Worm (Caenorhabditis elegans) whole organism, L3 larva: ENCODE results near the gene ZK809.5.

ENCODE experiments used
- ZK546.5 ChIP-seq: sonication (generic microtip); optimal IDR thresholded peaks from 2 replicates; lab custom pipeline; 2017; ENCODE audit warnings: missing biosample characterization, missing genetic modification characterization
- ama-1 ChIP-seq: fragments of 150-350 bp; optimal IDR thresholded peaks from 2 replicates; lab custom pipeline; 2018
- ceh-9 ChIP-seq: sonication (generic microtip); optimal IDR thresholded peaks from 2 replicates; lab custom pipeline; 2018; ENCODE audit warnings: missing biosample characterization, missing genetic modification characterization
- daf-12 ChIP-seq: fragments of 150-350 bp; optimal IDR thresholded peaks from 2 replicates; lab custom pipeline; 2014; ENCODE audit warnings: missing biosample characterization, missing genetic modification reagents, missing genetic modification characterization
- egl-27 ChIP-seq: sonication (generic microtip); optimal IDR thresholded peaks from 4 replicates; lab custom pipeline; 2017; ENCODE audit warnings: missing biosample characterization, missing genetic modification reagents, missing genetic modification characterization
- elt-3 ChIP-seq, 3 experiments: fragments of 150-350 bp in 1 of 3; sonication (generic microtip) in 2 of 3; optimal IDR thresholded peaks; 2 replicates in 2 of 3; 4 replicates in 1 of 3; lab custom pipeline; 2014 to 2017; ENCODE audit warnings: missing biosample characterization in 3 of 3, missing genetic modification characterization in 3 of 3
- eor-1 ChIP-seq, 2 experiments: fragments of 150-350 bp; optimal IDR thresholded peaks; 2 replicates each; lab custom pipeline; 2014 to 2018; ENCODE audit warnings: missing biosample characterization in 2 of 2, missing genetic modification characterization in 2 of 2
- fkh-10 ChIP-seq: sonication (generic microtip); optimal IDR thresholded peaks from 2 replicates; lab custom pipeline; 2017; ENCODE audit warnings: missing biosample characterization, missing genetic modification reagents, missing genetic modification characterization
- fos-1 ChIP-seq: fragments of 150-350 bp; optimal IDR thresholded peaks from 2 replicates; lab custom pipeline; 2014; ENCODE audit warnings: missing biosample characterization, missing genetic modification characterization
- lin-15B ChIP-seq: fragments of 150-350 bp; optimal IDR thresholded peaks from 2 replicates; lab custom pipeline; 2014; ENCODE audit warnings: missing biosample characterization, missing genetic modification characterization
- lin-39 ChIP-seq: fragments of 150-350 bp; optimal IDR thresholded peaks from 2 replicates; lab custom pipeline; 2018; ENCODE audit warnings: missing biosample characterization, missing genetic modification reagents, missing genetic modification characterization
- lsy-12 ChIP-seq: sonication (generic microtip); optimal IDR thresholded peaks from 2 replicates; lab custom pipeline; 2016; ENCODE audit warnings: mild to moderate bottlenecking, missing genetic modification characterization, missing compliant biosample characterization
- mdl-1 ChIP-seq: fragments of 150-350 bp; optimal IDR thresholded peaks from 2 replicates; lab custom pipeline; 2014; ENCODE audit warnings: missing biosample characterization, missing genetic modification characterization
- mml-1 ChIP-seq: fragments of 150-350 bp; sonication (generic microtip); optimal IDR thresholded peaks from 3 replicates; lab custom pipeline; 2014; ENCODE audit warnings: missing biosample characterization, missing genetic modification characterization
- nhr-11 ChIP-seq: fragments of 150-350 bp; optimal IDR thresholded peaks from 2 replicates; lab custom pipeline; 2014; ENCODE audit warnings: missing biosample characterization, missing genetic modification characterization
- nhr-23 ChIP-seq: fragments of 150-350 bp; optimal IDR thresholded peaks from 2 replicates; lab custom pipeline; 2014; ENCODE audit warnings: missing biosample characterization, missing genetic modification reagents, missing genetic modification characterization
- nhr-25 ChIP-seq: sonication (generic microtip); optimal IDR thresholded peaks from 2 replicates; lab custom pipeline; 2017; ENCODE audit warnings: missing biosample characterization, missing genetic modification characterization
- nhr-28 ChIP-seq: fragments of 150-350 bp; optimal IDR thresholded peaks from 2 replicates; lab custom pipeline; 2014; ENCODE audit warnings: missing biosample characterization, missing genetic modification characterization
- nhr-43 ChIP-seq: sonication (generic microtip); optimal IDR thresholded peaks from 2 replicates; lab custom pipeline; 2016; ENCODE audit warnings: mild to moderate bottlenecking, missing genetic modification characterization, missing compliant biosample characterization; ENCODE audit not compliant: poor library complexity, severe bottlenecking
- nhr-67 ChIP-seq: fragments of 150-350 bp; optimal IDR thresholded peaks from 2 replicates; lab custom pipeline; 2014; ENCODE audit warnings: missing biosample characterization, missing genetic modification characterization
- nhr-76 ChIP-seq: fragments of 150-350 bp; sonication (generic microtip); optimal IDR thresholded peaks from 5 replicates; lab custom pipeline; 2014; ENCODE audit warnings: missing biosample characterization, missing genetic modification characterization
- nhr-77 ChIP-seq: fragments of 150-350 bp; optimal IDR thresholded peaks from 2 replicates; lab custom pipeline; 2014; ENCODE audit warnings: missing biosample characterization, missing genetic modification characterization
- sea-2 ChIP-seq: fragments of 150-350 bp; sonication (generic microtip); optimal IDR thresholded peaks from 4 replicates; lab custom pipeline; 2014; ENCODE audit warnings: missing biosample characterization, missing genetic modification reagents, missing genetic modification characterization
- skn-1 ChIP-seq: fragments of 150-350 bp; optimal IDR thresholded peaks from 2 replicates; lab custom pipeline; 2014; ENCODE audit warnings: missing biosample characterization, missing genetic modification characterization
- zag-1 ChIP-seq: fragments of 150-350 bp; optimal IDR thresholded peaks from 2 replicates; lab custom pipeline; 2014; ENCODE audit warnings: missing biosample characterization, missing genetic modification characterization
- ztf-11 ChIP-seq: fragments of 150-350 bp; optimal IDR thresholded peaks from 2 replicates; lab custom pipeline; 2014; ENCODE audit warnings: missing biosample characterization, missing genetic modification characterization
- ztf-4 ChIP-seq: fragments of 150-350 bp; optimal IDR thresholded peaks from 2 replicates; lab custom pipeline; 2014; ENCODE audit warnings: missing biosample characterization, missing genetic modification characterization

Gene ZK809.5

DNA sequence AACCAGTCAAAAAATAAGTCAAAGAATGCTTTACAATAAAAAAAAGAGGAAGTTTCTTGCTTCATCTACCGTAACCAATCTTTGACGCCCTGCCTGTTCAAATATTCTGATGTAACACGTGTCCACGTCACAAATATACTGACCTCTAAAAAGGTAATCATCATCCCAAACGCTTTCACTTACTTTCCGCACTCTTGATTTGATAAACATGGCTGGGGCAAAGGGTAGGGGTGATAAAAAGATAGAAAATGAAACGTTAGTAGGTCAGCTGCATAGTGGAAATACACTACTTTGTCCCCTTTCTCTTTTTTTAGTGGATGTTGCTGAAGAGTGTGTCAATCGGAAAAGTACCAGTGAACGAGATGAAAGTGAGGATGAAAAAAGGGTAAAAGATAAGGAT is 43.6 kb downstream of the ZK809.5 start:
- no peak for TF ChIP-seq lin-39 (tag; lab: Kevin White, UChicago)
- TF ChIP-seq egl-27 (tag; lab: Kevin White, UChicago), result no peak
- no peak for TF ChIP-seq ztf-4 (tag; lab: Kevin White, UChicago)
- no peak for TF ChIP-seq fos-1 (tag; lab: Kevin White, UChicago)
- no peak for TF ChIP-seq mml-1 (tag; lab: Kevin White, UChicago)
- TF ChIP-seq nhr-28 (tag; lab: Kevin White, UChicago), result no peak
- no peak for TF ChIP-seq fkh-10 (GFP tag; lab: Kevin White, UChicago)
- TF ChIP-seq nhr-23 (tag; lab: Kevin White, UChicago), result peak; percentile 89
- no peak for TF ChIP-seq nhr-76 (tag; lab: Kevin White, UChicago)
- TF ChIP-seq elt-3 (tag; optimal IDR thresholded peaks at IDR 0.05; lab: Kevin White, UChicago), result peak in 1 of 3 experiments; percentile 75
- TF ChIP-seq daf-12 (tag; lab: Kevin White, UChicago), result no peak
- no peak for TF ChIP-seq mdl-1 (tag; lab: Kevin White, UChicago)
- no peak for TF ChIP-seq lsy-12 (tag; lab: Kevin White, UChicago)
- TF ChIP-seq nhr-43 (tag; lab: Kevin White, UChicago), result peak; percentile 50
- TF ChIP-seq nhr-77 (tag; lab: Kevin White, UChicago), result no peak
- TF ChIP-seq ztf-11, result no peak
- TF ChIP-seq zag-1 (tag; lab: Kevin White, UChicago), result no peak
- TF ChIP-seq ama-1 (lab: Kevin White, UChicago), result no peak
- TF ChIP-seq skn-1 (tag; lab: Kevin White, UChicago), result no peak
- no peak for TF ChIP-seq sea-2 (GFP tag; lab: Kevin White, UChicago)
- TF ChIP-seq eor-1 (tag; optimal IDR thresholded peaks at IDR 0.05; lab: Kevin White, UChicago), result no peak
- no peak for TF ChIP-seq nhr-11 (tag; lab: Kevin White, UChicago)
- no peak for TF ChIP-seq lin-15B (tag; lab: Kevin White, UChicago)
- peak; percentile 77 for TF ChIP-seq nhr-25 (tag; lab: Kevin White, UChicago)

DNA sequence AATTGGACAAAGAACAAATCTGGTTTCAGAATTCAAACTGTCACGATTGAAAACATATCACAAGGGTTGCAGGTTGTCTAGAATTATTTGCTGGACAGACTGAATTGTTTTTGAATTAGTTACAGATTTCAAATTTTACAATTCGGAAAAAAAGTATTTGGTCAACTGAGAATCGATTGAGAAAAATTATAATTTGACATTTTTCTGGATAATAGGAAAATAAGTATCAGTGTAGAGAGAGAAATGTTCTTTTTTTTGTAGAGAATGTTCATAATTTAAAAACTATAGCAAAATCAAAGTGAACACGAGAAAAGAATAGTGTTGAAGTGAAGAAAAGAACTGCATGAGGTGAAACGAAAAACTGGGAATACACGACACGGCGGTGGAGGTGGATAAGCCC is 44.2 kb downstream of the ZK809.5 start, which contains the start of gene dpy-20:
dpy-20 (minus strand) TSS at position 101 of the 400 bp plus-strand sequence.
- TF ChIP-seq nhr-25 (tag; lab: Kevin White, UChicago) (peak; percentile 24), ceh-9 (tag; lab: Kevin White, UChicago) (no peak)

DNA sequence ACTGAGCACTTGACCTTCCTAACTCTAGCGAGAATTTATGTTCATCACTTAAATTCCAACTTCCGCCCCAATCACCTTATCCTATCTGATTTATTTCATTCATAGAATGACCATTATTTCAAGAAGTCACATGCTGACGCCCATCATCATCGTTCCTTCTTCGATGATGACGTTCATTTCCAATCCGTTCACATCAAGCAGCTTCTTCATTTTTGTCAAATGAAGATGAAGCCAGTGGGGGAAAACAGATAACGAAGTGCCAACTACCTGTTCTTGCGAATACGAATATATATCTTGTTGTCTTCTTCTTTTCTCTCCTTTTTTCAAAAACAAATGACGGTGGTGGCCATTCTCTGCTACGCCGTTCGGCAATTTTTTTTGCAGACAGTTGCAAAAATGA is 45.3 kb downstream of the ZK809.5 start:
- TF ChIP-seq ZK546.5 (tag; lab: Kevin White, UChicago) (no peak), nhr-67 (no peak), lin-15B (tag; lab: Kevin White, UChicago) (no peak), mdl-1 (tag; lab: Kevin White, UChicago) (no peak), egl-27 (tag; lab: Kevin White, UChicago) (no peak), elt-3 (tag; optimal IDR thresholded peaks at IDR 0.05; lab: Kevin White, UChicago) (no peak), nhr-23 (tag; lab: Kevin White, UChicago) (peak; percentile 29), nhr-25 (tag; lab: Kevin White, UChicago) (peak; percentile 79)

DNA sequence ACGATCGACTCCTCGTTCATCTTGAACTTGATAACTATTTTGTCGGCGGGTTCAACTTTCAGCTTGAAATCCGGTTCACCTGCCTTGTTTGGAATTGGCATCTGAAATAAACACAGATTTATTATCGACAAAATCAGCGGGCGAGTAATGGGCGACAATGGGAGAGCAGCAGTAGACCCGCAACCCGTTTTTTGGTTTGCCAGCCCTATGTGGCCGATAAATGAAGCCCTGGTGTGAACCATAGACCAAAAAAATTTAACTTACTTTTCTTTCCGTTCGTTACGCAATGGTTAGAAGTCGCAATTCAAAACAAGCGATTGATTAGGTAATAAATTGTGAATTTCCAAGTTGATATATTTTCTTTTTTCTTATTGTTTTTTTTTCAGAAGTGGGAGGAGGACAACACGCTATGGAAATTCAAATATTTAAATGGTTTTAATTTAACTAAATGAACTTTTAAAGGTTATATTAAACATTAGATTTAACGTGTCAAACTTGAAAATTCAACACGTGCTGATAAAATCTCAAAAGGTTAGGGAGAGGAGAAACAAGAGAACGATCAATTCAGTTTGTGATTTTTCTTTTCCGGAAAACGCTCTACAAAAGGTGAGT is 47.3 kb downstream of the ZK809.5 start, which contains the start of the genes T22B3.3 and alg-3:
T22B3.3 (minus strand) TSS at position 101 of the 612 bp plus-strand sequence.
alg-3 (plus strand) TSS at position 562 of the 612 bp plus-strand sequence.
- TF ChIP-seq nhr-23 (tag; lab: Kevin White, UChicago) (no peak), sea-2 (GFP tag; lab: Kevin White, UChicago) (no peak)
